Worm (Caenorhabditis elegans) whole organism, L4 larva: Measurements from ENCODE around the gene hpo-7.

Experiments used
- D1046.2 ChIP-seq: fragments of 200-800 bp; sonication (Bioruptor generic); IDR thresholded peaks from 2 replicates; pipeline ENCODE4 v1.3.6; 2022; ENCODE audit warnings: missing genetic modification characterization, missing compliant biosample characterization
- F49E8.2 ChIP-seq: sonication (generic microtip); optimal IDR thresholded peaks from 2 replicates; lab custom pipeline; 2016; ENCODE audit warnings: missing compliant biosample characterization, mild to moderate bottlenecking, missing genetic modification characterization, borderline replicate concordance
- R02D3.7 ChIP-seq: fragments of 150-350 bp; sonication (generic microtip); optimal IDR thresholded peaks from 3 replicates; lab custom pipeline; 2014; ENCODE audit warnings: missing biosample characterization, missing genetic modification characterization
- T20F7.1 ChIP-seq: fragments of 200-800 bp; sonication (Bioruptor generic); optimal IDR thresholded peaks from 2 replicates; lab custom pipeline; 2018; ENCODE audit warnings: mild to moderate bottlenecking, missing genetic modification characterization, missing compliant biosample characterization
- Y5F2A.4 ChIP-seq: fragments of 200-800 bp; sonication (Bioruptor generic); optimal IDR thresholded peaks from 2 replicates; lab custom pipeline; 2018; ENCODE audit warnings: mild to moderate bottlenecking, missing genetic modification characterization, missing compliant biosample characterization
- ZK546.5 ChIP-seq, 2 experiments: sonication (generic microtip); optimal IDR thresholded peaks; 2 replicates each; lab custom pipeline; 2017; ENCODE audit warnings: missing biosample characterization in 2 of 2, missing genetic modification characterization in 2 of 2
- aha-1 ChIP-seq: fragments of 150-350 bp; peaks from one replicate; lab custom pipeline; 2014; ENCODE audit warnings: missing biosample characterization, missing genetic modification characterization
- ceh-32 ChIP-seq: sonication (generic microtip); optimal IDR thresholded peaks from 2 replicates; lab custom pipeline; 2016; ENCODE audit warnings: mild to moderate bottlenecking, missing genetic modification characterization, missing compliant biosample characterization; ENCODE audit not compliant: poor library complexity
- ceh-62 ChIP-seq: sonication (generic microtip); optimal IDR thresholded peaks from 2 replicates; lab custom pipeline; 2017; ENCODE audit warnings: missing biosample characterization, missing genetic modification characterization
- cey-2 ChIP-seq: sonication (generic microtip); optimal IDR thresholded peaks from 3 replicates; lab custom pipeline; 2017; ENCODE audit warnings: missing genetic modification characterization, mild to moderate bottlenecking, missing compliant biosample characterization, antibody characterized with exemption, borderline replicate concordance; ENCODE audit not compliant: insufficient read depth
- daf-16 ChIP-seq, 3 experiments: sonication (generic microtip); optimal IDR thresholded peaks; 2 replicates each; lab custom pipeline; 2016 to 2017; ENCODE audit warnings: missing genetic modification characterization in 3 of 3, missing genetic modification reagents in 3 of 3, mild to moderate bottlenecking in 2 of 3, missing compliant biosample characterization in 2 of 3, missing biosample characterization in 1 of 3, moderate library complexity in 1 of 3
- daf-19 ChIP-seq: fragments of 200-800 bp; sonication (Bioruptor generic); conservative IDR thresholded peaks from 2 replicates; pipeline ENCODE4 v1.3.6; 2022; ENCODE audit warnings: missing genetic modification characterization, missing compliant biosample characterization
- daf-8 ChIP-seq: fragments of 200-800 bp; sonication (Bioruptor generic); IDR thresholded peaks from 2 replicates; pipeline ENCODE4 v1.3.6; 2022; ENCODE audit warnings: missing genetic modification characterization, missing compliant biosample characterization
- dmd-6 ChIP-seq: fragments of 200-800 bp; sonication (Bioruptor generic); IDR thresholded peaks from 2 replicates; pipeline ENCODE4 v1.3.6; 2022; ENCODE audit warnings: missing genetic modification reagents, missing genetic modification characterization, missing compliant biosample characterization
- dmd-8 ChIP-seq: fragments of 200-800 bp; sonication (Bioruptor generic); IDR thresholded peaks from 2 replicates; pipeline ENCODE4 v1.3.6; 2022; ENCODE audit warnings: missing genetic modification characterization, missing compliant biosample characterization
- dpl-1 ChIP-seq: fragments of 150-350 bp; optimal IDR thresholded peaks from 2 replicates; lab custom pipeline; 2014; ENCODE audit warnings: missing biosample characterization, missing genetic modification reagents, missing genetic modification characterization
- madf-5 ChIP-seq, 2 experiments: fragments of 200-800 bp; sonication (Bioruptor generic); IDR thresholded peaks; 2 replicates each; pipeline ENCODE4 v1.3.6; 2022; ENCODE audit warnings: missing compliant biosample characterization in 2 of 2, missing genetic modification characterization in 2 of 2
- nhr-10 ChIP-seq: fragments of 150-350 bp; optimal IDR thresholded peaks from 2 replicates; lab custom pipeline; 2014; ENCODE audit warnings: missing biosample characterization, missing genetic modification characterization
- nhr-28 ChIP-seq: fragments of 150-350 bp; optimal IDR thresholded peaks from 2 replicates; lab custom pipeline; 2014; ENCODE audit warnings: missing biosample characterization, missing genetic modification characterization
- nhr-6 ChIP-seq: fragments of 150-350 bp; optimal IDR thresholded peaks from 2 replicates; lab custom pipeline; 2014; ENCODE audit warnings: missing biosample characterization, missing genetic modification characterization
- php-3 ChIP-seq: fragments of 200-800 bp; sonication (Bioruptor generic); IDR thresholded peaks from 2 replicates; pipeline ENCODE4 v1.3.6; 2022; ENCODE audit warnings: missing genetic modification reagents, missing genetic modification characterization, missing compliant biosample characterization
- pqm-1 ChIP-seq: sonication (generic microtip); optimal IDR thresholded peaks from 2 replicates; lab custom pipeline; 2017; ENCODE audit warnings: missing biosample characterization, missing genetic modification characterization
- saeg-2 ChIP-seq: fragments of 200-800 bp; sonication (Bioruptor generic); IDR thresholded peaks from 2 replicates; pipeline ENCODE4 v1.3.6; 2022; ENCODE audit warnings: missing genetic modification reagents, missing genetic modification characterization, missing compliant biosample characterization
- snpc-4 ChIP-seq: fragments of 150-350 bp; optimal IDR thresholded peaks from 2 replicates; lab custom pipeline; 2014; ENCODE audit warnings: missing biosample characterization, missing genetic modification characterization
- unc-130 ChIP-seq: sonication (generic microtip); optimal IDR thresholded peaks from 2 replicates; lab custom pipeline; 2016; ENCODE audit warnings: missing genetic modification reagents, missing genetic modification characterization, missing compliant biosample characterization
- unc-62 ChIP-seq, 3 experiments: fragments of 150-350 bp in 1 of 3; sonication (generic microtip); optimal IDR thresholded peaks in 2 of 3; peaks in 1 of 3; 1 replicate in 1 of 3; 2 replicates in 2 of 3; lab custom pipeline; 2014 to 2017; ENCODE audit warnings: missing biosample characterization in 3 of 3, missing genetic modification characterization in 3 of 3, missing genetic modification reagents in 3 of 3, missing genotype in 1 of 3
- ztf-7 ChIP-seq: fragments of 150-350 bp; optimal IDR thresholded peaks from 2 replicates; lab custom pipeline; 2014; ENCODE audit warnings: missing biosample characterization, missing genetic modification characterization

Gene hpo-7

DNA sequence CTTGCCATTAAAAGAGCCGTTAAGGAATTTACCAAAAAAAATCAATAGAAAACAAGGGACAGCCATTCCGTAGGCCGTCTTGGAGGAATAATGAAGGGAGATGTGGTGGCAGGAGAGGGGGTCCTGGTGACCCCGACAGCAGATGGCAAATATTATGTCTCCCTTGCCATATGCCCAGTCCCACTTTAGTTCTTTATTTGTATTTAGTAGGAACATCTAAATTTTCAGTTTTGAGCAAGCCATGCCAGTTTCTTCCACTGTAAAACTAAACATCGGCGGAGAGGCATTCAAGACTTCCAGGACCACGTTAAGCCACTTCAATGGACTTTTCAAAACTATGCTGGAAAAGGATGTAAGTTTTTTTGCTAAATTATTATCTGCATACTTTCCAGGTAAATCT, 1.7 kb upstream of the hpo-7 start, which contains the start of gene C40A11.4:
C40A11.4 (plus strand) TSS at position 188 of the 400 bp plus-strand sequence.
- no peak for TF ChIP-seq dmd-8 (GFP tag; lab: Robert Waterston, UW)
- no peak for TF ChIP-seq unc-62 (GFP tag; optimal IDR thresholded peaks at IDR 0.05 in 1 of 2; lab: Kevin White, UChicago)
- TF ChIP-seq unc-62 (tag; optimal IDR thresholded peaks at IDR 0.05; lab: Kevin White, UChicago) = no peak

ce11 chrII:2130770-2131169, 4.7 kb downstream of the hpo-7 start, which contains the start of gene sdz-28:
sdz-28 (plus strand) TSS chrII:2131070.
- no peak for TF ChIP-seq dpl-1 (GFP tag; lab: Kevin White, UChicago)
- TF ChIP-seq F49E8.2 (tag; lab: Kevin White, UChicago) = no peak

- TF ChIP-seq dmd-6 (GFP tag; lab: Robert Waterston, UW) (peak; percentile 22; the same call in 1 of the 2 replicates), php-3 (0 out of 2 replicates have a peak, but pooled peaks have one; percentile 29), ztf-7 (tag; lab: Kevin White, UChicago) (no peak), pqm-1 (tag; lab: Kevin White, UChicago) (peak; percentile 64)
Measured at ce11 chrII:2122762-2123161, 12.7 kb downstream of the hpo-7 start.

- TF ChIP-seq pqm-1 (tag; lab: Kevin White, UChicago) (peak; percentile 47), ceh-32 (tag; lab: Kevin White, UChicago) (no peak), ZK546.5 (tag; optimal IDR thresholded peaks at IDR 0.05; lab: Kevin White, UChicago) (no peak), nhr-28 (peak; percentile 39), madf-5 (GFP tag; IDR thresholded peaks at IDR 0.05; lab: Robert Waterston, UW) (no peak), D1046.2 (GFP tag; lab: Robert Waterston, UW) (no peak), saeg-2 (GFP tag; lab: Robert Waterston, UW) (no peak), daf-16 (GFP tag; optimal IDR thresholded peaks at IDR 0.05; lab: Kevin White, UChicago) (no peak), daf-16 (tag; optimal IDR thresholded peaks at IDR 0.05; lab: Kevin White, UChicago) (peak; percentile 35), T20F7.1 (no peak), ceh-62 (tag; lab: Kevin White, UChicago) (no peak)
- TF ChIP-seq, all 104 proteins: peak for 3
Measured at ce11 chrII:2122091-2122490, 13.4 kb downstream of the hpo-7 start, which contains the start of gene math-37. math-37 (minus strand) TSS chrII:2122191.

DNA sequence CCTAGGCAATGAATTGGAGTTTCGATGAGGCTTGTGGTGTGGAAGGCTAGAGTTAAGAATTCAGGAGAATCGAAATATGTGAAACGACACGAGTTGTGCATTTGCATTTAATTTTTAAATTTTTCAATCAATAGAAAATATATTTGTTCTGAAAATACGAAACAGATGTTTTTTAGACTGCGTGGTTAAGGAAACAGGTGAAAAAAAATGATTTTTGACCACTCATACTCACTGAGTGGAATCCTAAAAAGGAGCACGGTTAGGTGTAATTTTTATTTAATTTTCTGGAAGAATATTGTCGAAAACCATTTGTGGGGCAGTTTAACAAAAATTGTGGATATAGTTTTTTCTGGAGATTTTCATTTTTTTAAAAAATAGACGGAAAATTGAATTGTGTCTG, 18.7 kb downstream of the hpo-7 start, which contains the start of gene srh-195:
srh-195 (minus strand) TSS at position 101 of the 400 bp plus-strand sequence.
- TF ChIP-seq F49E8.2 (tag; lab: Kevin White, UChicago) = no peak
- TF ChIP-seq ceh-62 (tag; lab: Kevin White, UChicago) = no peak
- no peak for TF ChIP-seq snpc-4 (tag; lab: Kevin White, UChicago)
- no peak for TF ChIP-seq R02D3.7 (tag; lab: Kevin White, UChicago)
- no peak for TF ChIP-seq nhr-10 (tag; lab: Kevin White, UChicago)
- TF ChIP-seq, all 104 proteins: peak for 0

DNA sequence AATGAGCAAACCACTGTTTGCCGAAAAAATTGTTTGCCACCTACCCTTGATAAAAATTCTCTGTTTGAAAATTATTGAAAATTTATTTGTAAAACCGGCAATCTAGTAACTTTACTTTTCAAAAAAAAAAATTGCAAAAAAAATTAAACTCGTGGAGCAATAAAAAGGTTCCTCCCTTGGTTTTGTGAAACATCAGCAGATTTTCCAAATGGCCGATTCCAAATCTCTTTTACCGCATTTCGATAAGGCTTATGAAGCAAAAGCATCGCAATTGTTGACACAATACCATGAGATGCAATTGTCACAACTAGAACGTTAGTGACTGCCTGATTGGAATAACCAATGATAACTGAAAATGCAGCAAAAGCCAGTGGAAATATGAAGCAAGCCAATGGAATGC, 21.0 kb downstream of the hpo-7 start:
- TF ChIP-seq nhr-6 (tag; lab: Kevin White, UChicago) (no peak), daf-19 (no peak), Y5F2A.4 (no peak), unc-130 (GFP tag; lab: Kevin White, UChicago) (no peak), aha-1 (tag; lab: Kevin White, UChicago) (peak; percentile 90), cey-2 (tag; lab: Kevin White, UChicago) (no peak)
- TF ChIP-seq, all 104 proteins: peak for 1

DNA sequence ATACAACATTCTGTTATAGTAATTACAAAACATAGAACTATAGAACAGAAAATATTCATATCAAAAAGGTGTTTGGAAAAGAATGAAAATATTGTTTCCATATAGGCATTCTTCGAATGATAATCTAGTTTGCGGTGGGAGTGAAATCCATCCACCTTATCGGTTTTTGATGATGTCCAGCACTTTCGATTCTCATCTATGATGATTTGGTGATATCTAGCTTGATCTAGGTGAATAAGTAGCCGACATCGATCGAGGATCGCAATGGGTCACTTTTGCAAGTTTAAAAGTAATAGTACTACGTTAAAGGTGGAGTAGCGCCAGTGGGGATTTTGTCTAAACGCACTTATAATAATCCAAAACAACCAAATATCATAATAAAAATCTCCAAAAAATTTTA, 22.6 kb downstream of the hpo-7 start, which contains the start of gene R52.6:
R52.6 (minus strand) TSS at position 101 of the 400 bp plus-strand sequence.
- no peak for TF ChIP-seq daf-8 (GFP tag; lab: Robert Waterston, UW)
